Fruit fly (Drosophila melanogaster): ENCODE results near the gene CG15219.

CG15219 gene

dm6 chr2L:22120871-22121388, 15.6 kb upstream of the CG15219 start, which contains the start of gene CG3651 (continued):
- TF ChIP-seq CG3407 (GFP tag; optimal IDR thresholded peaks at IDR 0.05) (no peak), NFAT (GFP tag; IDR thresholded peaks at IDR 0.05) (no peak), stwl (tag; optimal IDR thresholded peaks at IDR 0.05) (peak; percentile 56), hth (optimal IDR thresholded peaks at IDR 0.05) (no peak), CG6791 (GFP tag; IDR thresholded peaks at IDR 0.05; ENCODE audit: partially characterized antibody) (no peak; the same call in 1 of the 3 replicates), CG10959 (GFP tag; IDR thresholded peaks at IDR 0.05) (no peak), CG31365 (tag; optimal IDR thresholded peaks at IDR 0.05) (no peak), CG11695 (GFP tag; IDR thresholded peaks at IDR 0.05) (no peak), pfk (GFP tag; optimal IDR thresholded peaks at IDR 0.05) (no peak)

dm6 chr2L:22114441-22114840, 9.1 kb upstream of the CG15219 start:
- peak; percentile 95 for TF ChIP-seq D19A (tag; optimal IDR thresholded peaks at IDR 0.05)

- no peak for TF ChIP-seq CG8290 (GFP tag; optimal IDR thresholded peaks at IDR 0.05)
- no peak for TF ChIP-seq CG8290 (tag; optimal IDR thresholded peaks at IDR 0.05)
- TF ChIP-seq Bdp1 (GFP tag; optimal IDR thresholded peaks at IDR 0.05) = no peak
- no peak for TF ChIP-seq sna (GFP tag; IDR thresholded peaks at IDR 0.05; ENCODE audit: partially characterized antibody)
- peak; percentile 16 for TF ChIP-seq sens (GFP tag)
- TF ChIP-seq Kr (GFP tag; optimal IDR thresholded peaks at IDR 0.05) = no peak
- no peak for TF ChIP-seq Optix (GFP tag; IDR thresholded peaks at IDR 0.05)
- TF ChIP-seq gsb (GFP tag; IDR thresholded peaks at IDR 0.05) = no peak
These were observed 3.4 kb upstream of the CG15219 start, which contains the start of gene CG6675 for dm6 chr2L:22108664-22109063. TSS of gene CG6675 (plus strand) at chr2L:22108964.

- TF ChIP-seq Vsx1 (GFP tag; optimal IDR thresholded peaks at IDR 0.05) (no peak), Atf-2 (GFP tag; optimal IDR thresholded peaks at IDR 0.05) (no peak), Ssrp (tag; optimal IDR thresholded peaks at IDR 0.05) (no peak), sens (GFP tag) (no peak), az2 (GFP tag; optimal IDR thresholded peaks at IDR 0.05) (no peak)
These were observed 1.9 kb upstream of the CG15219 start, which contains the start of gene CG10834 for dm6 chr2L:22107204-22107603. TSS of gene CG10834 (minus strand) at chr2L:22107304.

DNA sequence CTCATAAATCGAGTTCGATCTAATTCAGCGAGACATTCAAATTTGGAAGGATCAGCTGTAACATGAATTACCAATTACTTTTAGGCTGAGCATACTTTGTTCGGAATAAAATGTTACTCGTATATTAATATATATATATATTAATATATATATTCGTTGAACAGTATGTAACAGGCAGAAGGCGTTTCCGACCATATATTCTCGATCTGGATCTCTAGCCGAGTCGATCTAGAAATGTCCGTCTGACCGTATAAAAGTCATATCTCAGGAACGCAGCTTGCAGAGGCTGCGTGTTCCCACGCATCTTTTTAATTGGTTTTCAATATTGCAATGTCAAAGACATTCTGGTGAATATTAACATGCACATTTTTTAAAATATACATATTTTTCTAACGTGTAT, 1.0 kb downstream of the CG15219 start, which contains the start of gene tplus3b:
TSS of gene tplus3b (minus strand) at position 101 of the 400 bp plus-strand sequence.
- TF ChIP-seq jigr1 (GFP tag; IDR thresholded peaks at IDR 0.05) (no peak), CG1832 (GFP tag; optimal IDR thresholded peaks at IDR 0.05) (no peak), nmo (GFP tag; optimal IDR thresholded peaks at IDR 0.05) (no peak)

DNA sequence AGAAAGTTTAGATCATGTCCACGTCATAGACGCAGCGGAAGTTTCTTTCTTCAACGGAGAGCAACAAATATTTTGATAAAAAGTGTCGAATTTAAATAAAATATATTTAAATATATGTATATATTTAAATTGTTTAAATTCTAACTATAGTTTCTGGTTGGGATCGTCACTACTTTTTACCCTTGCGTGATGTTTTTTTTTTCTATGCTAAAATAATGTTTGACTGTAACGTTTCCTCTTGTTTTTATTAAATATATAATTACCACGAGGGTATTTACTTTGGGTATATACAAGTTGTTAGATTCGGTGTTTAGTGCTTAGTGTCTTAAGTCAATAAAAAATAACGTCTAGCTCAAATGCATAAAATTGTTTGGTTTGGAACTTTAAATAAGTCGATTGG, 26.0 kb downstream of the CG15219 start, which contains the start of gene ttm3:
TSS of gene ttm3 (plus strand) at position 301 of the 400 bp plus-strand sequence.
- TF ChIP-seq CG14014 (GFP tag; IDR thresholded peaks at IDR 0.05) (no peak), CG17612 (GFP tag; IDR thresholded peaks at IDR 0.05) (no peak), vfl (GFP tag; optimal IDR thresholded peaks at IDR 0.05) (no peak), CG10274 (GFP tag; optimal IDR thresholded peaks at IDR 0.05) (no peak), CG3407 (GFP tag; optimal IDR thresholded peaks at IDR 0.05) (no peak), CG2889 (GFP tag; IDR thresholded peaks at IDR 0.05) (no peak), lilli (GFP tag; optimal IDR thresholded peaks at IDR 0.05) (no peak), Lhr (GFP tag; optimal IDR thresholded peaks at IDR 0.05) (no peak), Sox100B (GFP tag; optimal IDR thresholded peaks at IDR 0.05) (no peak), HLH3B (GFP tag; IDR thresholded peaks at IDR 0.05) (no peak), Dad (GFP tag; optimal IDR thresholded peaks at IDR 0.05) (no peak), CG10462 (GFP tag; optimal IDR thresholded peaks at IDR 0.05) (no peak), sr (GFP tag; IDR thresholded peaks at IDR 0.05) (no peak), CG13296 (GFP tag; optimal IDR thresholded peaks at IDR 0.05) (no peak), amos (GFP tag; IDR thresholded peaks at IDR 0.05; ENCODE audit: partially characterized antibody) (no peak), CG33557 (GFP tag; optimal IDR thresholded peaks at IDR 0.05) (no peak)
